Worm (Caenorhabditis elegans) whole organism, young adult: Measurements from ENCODE around the gene B0280.9.

Experiments used
- B0261.1 ChIP-seq: sonication (generic microtip); optimal IDR thresholded peaks from 2 replicates; lab custom pipeline; 2016; ENCODE audit warnings: mild to moderate bottlenecking, missing genetic modification characterization, moderate library complexity, missing compliant biosample characterization
- C17E4.6 ChIP-seq: fragments of 200-800 bp; sonication (Bioruptor generic); IDR thresholded peaks from 2 replicates; pipeline ENCODE4 v1.3.6; 2022; ENCODE audit warnings: missing genetic modification reagents, missing genetic modification characterization, missing compliant biosample characterization
- F22D6.2 ChIP-seq: sonication (generic microtip); optimal IDR thresholded peaks from 2 replicates; lab custom pipeline; 2016; ENCODE audit warnings: mild to moderate bottlenecking, missing genetic modification characterization, missing compliant biosample characterization
- F33H1.4 ChIP-seq: fragments of 200-800 bp; sonication (Bioruptor generic); IDR thresholded peaks from 2 replicates; pipeline ENCODE4 v1.3.6; 2022; ENCODE audit warnings: missing genetic modification reagents, missing genetic modification characterization, missing compliant biosample characterization
- F49E8.2 ChIP-seq: sonication (generic microtip); optimal IDR thresholded peaks from 3 replicates; lab custom pipeline; 2017; ENCODE audit warnings: missing genetic modification characterization, mild to moderate bottlenecking, missing compliant biosample characterization, antibody characterized with exemption, moderate library complexity; ENCODE audit not compliant: insufficient read depth
- T07F8.4 ChIP-seq: sonication (generic microtip); optimal IDR thresholded peaks from 2 replicates; lab custom pipeline; 2016; ENCODE audit warnings: mild to moderate bottlenecking, missing genetic modification characterization, moderate library complexity, missing compliant biosample characterization
- Y53G8AR.9 ChIP-seq: fragments of 200-800 bp; sonication (Bioruptor generic); conservative IDR thresholded peaks from 2 replicates; pipeline ENCODE4 v1.3.6; 2022; ENCODE audit warnings: missing genetic modification reagents, missing genetic modification characterization, missing compliant biosample characterization
- Y67H2A.10 ChIP-seq: fragments of 200-800 bp; sonication (Bioruptor generic); conservative IDR thresholded peaks from 2 replicates; pipeline ENCODE4 v1.3.6; 2022; ENCODE audit warnings: missing genetic modification reagents, missing genetic modification characterization, missing compliant biosample characterization
- Y95B8A.8 ChIP-seq: fragments of 200-800 bp; sonication (Bioruptor generic); IDR thresholded peaks from 2 replicates; pipeline ENCODE4 v1.3.6; 2022; ENCODE audit warnings: missing genetic modification reagents, missing genetic modification characterization, missing compliant biosample characterization
- akir-1 ChIP-seq: fragments of 200-800 bp; sonication (Bioruptor generic); optimal IDR thresholded peaks from 2 replicates; lab custom pipeline; 2018; ENCODE audit warnings: mild to moderate bottlenecking, missing genetic modification characterization, moderate library complexity, missing compliant biosample characterization
- ama-1 ChIP-seq, 3 experiments: fragments of 150-350 bp in 1 of 3; sonication (generic microtip) in 2 of 3; optimal IDR thresholded peaks; 2 replicates each; lab custom pipeline; 2014 to 2018; ENCODE audit warnings: missing biosample characterization in 2 of 3, missing genetic modification characterization in 2 of 3, missing genetic modification reagents in 2 of 3
- athp-1 ChIP-seq: sonication (generic microtip); optimal IDR thresholded peaks from 2 replicates; lab custom pipeline; 2017; ENCODE audit warnings: mild to moderate bottlenecking, missing genetic modification characterization, missing compliant biosample characterization
- attf-6 ChIP-seq: fragments of 200-800 bp; sonication (Bioruptor generic); IDR thresholded peaks from 2 replicates; pipeline ENCODE4 v1.3.6; 2022; ENCODE audit warnings: missing genetic modification reagents, missing genetic modification characterization, missing compliant biosample characterization
- bed-1 ChIP-seq: fragments of 200-800 bp; sonication (Bioruptor generic); IDR thresholded peaks from 2 replicates; pipeline ENCODE4 v1.3.6; 2022; ENCODE audit warnings: missing genetic modification reagents, missing genetic modification characterization, missing compliant biosample characterization
- bed-2 ChIP-seq: fragments of 200-800 bp; sonication (Bioruptor generic); IDR thresholded peaks from 2 replicates; pipeline ENCODE4 v1.3.6; 2022; ENCODE audit warnings: missing genetic modification reagents, missing genetic modification characterization, missing compliant biosample characterization
- ccch-3 ChIP-seq: fragments of 200-800 bp; sonication (Bioruptor generic); optimal IDR thresholded peaks from 2 replicates; lab custom pipeline; 2018; ENCODE audit warnings: mild to moderate bottlenecking, missing genetic modification characterization, missing compliant biosample characterization
- cebp-1 ChIP-seq, 2 experiments: fragments of 200-800 bp in 1 of 2; sonication (Bioruptor generic) in 1 of 2; sonication (generic microtip) in 1 of 2; IDR thresholded peaks in 1 of 2; optimal IDR thresholded peaks in 1 of 2; 2 replicates each; pipeline versions ENCODE4 v1.3.6 to Lab custom; 2017 to 2022; ENCODE audit warnings: missing compliant biosample characterization in 2 of 2, missing genetic modification characterization in 2 of 2, mild to moderate bottlenecking in 1 of 2, missing genetic modification reagents in 1 of 2, moderate library complexity in 1 of 2
- ceh-40 ChIP-seq: fragments of 200-800 bp; sonication (Bioruptor generic); IDR thresholded peaks from 2 replicates; pipeline ENCODE4 v1.3.6; 2022; ENCODE audit warnings: missing genetic modification characterization, missing compliant biosample characterization
- ceh-91 ChIP-seq: fragments of 200-800 bp; sonication (Bioruptor generic); IDR thresholded peaks from 2 replicates; pipeline ENCODE4 v1.3.6; 2022; ENCODE audit warnings: missing genetic modification reagents, missing genetic modification characterization, missing compliant biosample characterization
- dox-1 ChIP-seq: fragments of 200-800 bp; sonication (Bioruptor generic); IDR thresholded peaks from 2 replicates; pipeline ENCODE4 v1.3.6; 2022; ENCODE audit warnings: missing genetic modification reagents, missing genetic modification characterization, missing compliant biosample characterization
- egl-44 ChIP-seq: fragments of 200-800 bp; sonication (Bioruptor generic); IDR thresholded peaks from 2 replicates; pipeline ENCODE4 v1.3.6; 2022; ENCODE audit warnings: missing genetic modification reagents, missing genetic modification characterization, missing compliant biosample characterization
- egrh-3 ChIP-seq: fragments of 200-800 bp; sonication (Bioruptor generic); IDR thresholded peaks from 2 replicates; pipeline ENCODE4 v1.3.6; 2022; ENCODE audit warnings: missing genetic modification reagents, missing genetic modification characterization, missing compliant biosample characterization
- ekl-4 ChIP-seq: fragments of 200-800 bp; sonication (Bioruptor generic); IDR thresholded peaks from 2 replicates; pipeline ENCODE4 v1.3.6; 2022; ENCODE audit warnings: missing genetic modification reagents, missing genetic modification characterization, missing compliant biosample characterization
- ets-4 ChIP-seq: fragments of 200-800 bp; sonication (Bioruptor generic); optimal IDR thresholded peaks from 2 replicates; lab custom pipeline; 2018; ENCODE audit warnings: mild to moderate bottlenecking, missing genetic modification characterization, missing compliant biosample characterization
- fkh-3 ChIP-seq: sonication (generic microtip); optimal IDR thresholded peaks from 2 replicates; lab custom pipeline; 2016; ENCODE audit warnings: mild to moderate bottlenecking, missing genetic modification characterization, missing compliant biosample characterization
- hlh-12 ChIP-seq: sonication (generic microtip); optimal IDR thresholded peaks from 2 replicates; lab custom pipeline; 2016; ENCODE audit warnings: missing genetic modification characterization, missing compliant biosample characterization
- hmg-1.2 ChIP-seq: fragments of 200-800 bp; sonication (Bioruptor generic); IDR thresholded peaks from 2 replicates; pipeline ENCODE4 v1.3.6; 2022; ENCODE audit warnings: missing genetic modification reagents, missing genetic modification characterization, missing compliant biosample characterization
- hmg-20 ChIP-seq: fragments of 200-800 bp; sonication (Bioruptor generic); IDR thresholded peaks from 2 replicates; pipeline ENCODE4 v1.3.6; 2022; ENCODE audit warnings: missing genetic modification reagents, missing genetic modification characterization, missing compliant biosample characterization
- hrde-1 ChIP-seq: sonication (generic microtip); optimal IDR thresholded peaks from 2 replicates; lab custom pipeline; 2016; ENCODE audit warnings: missing genetic modification characterization, mild to moderate bottlenecking, missing compliant biosample characterization, moderate library complexity, missing genotype, missing genetic modification reagents, borderline replicate concordance
- hsf-1 ChIP-seq: fragments of 200-800 bp; sonication (Bioruptor generic); IDR thresholded peaks from 2 replicates; pipeline ENCODE4 v1.3.6; 2022; ENCODE audit warnings: missing genetic modification reagents, missing genetic modification characterization, missing compliant biosample characterization
- lin-26 ChIP-seq: fragments of 200-800 bp; sonication (Bioruptor generic); IDR thresholded peaks from 2 replicates; pipeline ENCODE4 v1.3.6; 2022; ENCODE audit warnings: missing genetic modification reagents, missing genetic modification characterization, missing compliant biosample characterization
- lin-54 ChIP-seq: fragments of 200-800 bp; sonication (Bioruptor generic); optimal IDR thresholded peaks from 2 replicates; lab custom pipeline; 2018; ENCODE audit warnings: mild to moderate bottlenecking, missing genetic modification characterization, missing compliant biosample characterization
- lsl-1 ChIP-seq: fragments of 200-800 bp; sonication (Bioruptor generic); optimal IDR thresholded peaks from 2 replicates; lab custom pipeline; 2018; ENCODE audit warnings: mild to moderate bottlenecking, missing genetic modification characterization, moderate library complexity, missing compliant biosample characterization
- madf-3 ChIP-seq: fragments of 200-800 bp; sonication (Bioruptor generic); IDR thresholded peaks from 2 replicates; pipeline ENCODE4 v1.3.6; 2022; ENCODE audit warnings: missing genetic modification reagents, missing genetic modification characterization, missing compliant biosample characterization
- madf-6 ChIP-seq: fragments of 200-800 bp; sonication (Bioruptor generic); IDR thresholded peaks from 2 replicates; pipeline ENCODE4 v1.3.6; 2022; ENCODE audit warnings: missing genetic modification reagents, missing genetic modification characterization, missing compliant biosample characterization
- madf-8 ChIP-seq: fragments of 200-800 bp; sonication (Bioruptor generic); conservative IDR thresholded peaks from 2 replicates; pipeline ENCODE4 v1.3.6; 2022; ENCODE audit warnings: missing genetic modification reagents, missing genetic modification characterization, missing compliant biosample characterization
- nhr-179 ChIP-seq: sonication (generic microtip); optimal IDR thresholded peaks from 2 replicates; lab custom pipeline; 2016; ENCODE audit warnings: mild to moderate bottlenecking, missing genetic modification characterization, missing compliant biosample characterization
- nhr-80 ChIP-seq: sonication (generic microtip); optimal IDR thresholded peaks from 2 replicates; lab custom pipeline; 2016; ENCODE audit warnings: missing genetic modification characterization, missing compliant biosample characterization
- rec-8 ChIP-seq, 2 experiments: sonication (generic microtip); optimal IDR thresholded peaks; 2 replicates each; lab custom pipeline; 2016; ENCODE audit warnings: mild to moderate bottlenecking in 2 of 2, missing genetic modification characterization in 2 of 2, missing genetic modification reagents in 2 of 2, missing genotype in 2 of 2, missing biosample characterization in 1 of 2, missing compliant biosample characterization in 1 of 2, moderate library complexity in 1 of 2
- sdz-38 ChIP-seq: sonication (generic microtip); optimal IDR thresholded peaks from 2 replicates; lab custom pipeline; 2016; ENCODE audit warnings: missing genotype, missing genetic modification characterization, missing compliant biosample characterization
- tbp1 ChIP-seq: fragments of 200-800 bp; sonication (Bioruptor generic); optimal IDR thresholded peaks from 2 replicates; lab custom pipeline; 2018; ENCODE audit warnings: mild to moderate bottlenecking, missing genetic modification characterization, missing compliant biosample characterization
- tlf-1 ChIP-seq: fragments of 200-800 bp; sonication (Bioruptor generic); optimal IDR thresholded peaks from 2 replicates; lab custom pipeline; 2018; ENCODE audit warnings: mild to moderate bottlenecking, missing genetic modification characterization, missing compliant biosample characterization
- unc-130 ChIP-seq: sonication (generic microtip); optimal IDR thresholded peaks from 2 replicates; lab custom pipeline; 2016; ENCODE audit warnings: missing genetic modification reagents, missing genetic modification characterization, missing compliant biosample characterization
- unc-62 ChIP-seq: fragments of 150-350 bp; optimal IDR thresholded peaks from 2 replicates; lab custom pipeline; 2014; ENCODE audit warnings: missing biosample characterization, missing genetic modification reagents, missing genetic modification characterization
- ztf-26 ChIP-seq: sonication (generic microtip); optimal IDR thresholded peaks from 2 replicates; lab custom pipeline; 2017; ENCODE audit warnings: missing genetic modification characterization, missing compliant biosample characterization
- ztf-3 ChIP-seq: fragments of 200-800 bp; sonication (Bioruptor generic); optimal IDR thresholded peaks from 2 replicates; lab custom pipeline; 2018; ENCODE audit warnings: mild to moderate bottlenecking, missing genetic modification characterization, missing compliant biosample characterization
- ztf-6 ChIP-seq: fragments of 200-800 bp; sonication (Bioruptor generic); IDR thresholded peaks from 2 replicates; pipeline ENCODE4 v1.3.6; 2022; ENCODE audit warnings: missing genetic modification reagents, missing genetic modification characterization, missing compliant biosample characterization

Gene B0280.9

DNA sequence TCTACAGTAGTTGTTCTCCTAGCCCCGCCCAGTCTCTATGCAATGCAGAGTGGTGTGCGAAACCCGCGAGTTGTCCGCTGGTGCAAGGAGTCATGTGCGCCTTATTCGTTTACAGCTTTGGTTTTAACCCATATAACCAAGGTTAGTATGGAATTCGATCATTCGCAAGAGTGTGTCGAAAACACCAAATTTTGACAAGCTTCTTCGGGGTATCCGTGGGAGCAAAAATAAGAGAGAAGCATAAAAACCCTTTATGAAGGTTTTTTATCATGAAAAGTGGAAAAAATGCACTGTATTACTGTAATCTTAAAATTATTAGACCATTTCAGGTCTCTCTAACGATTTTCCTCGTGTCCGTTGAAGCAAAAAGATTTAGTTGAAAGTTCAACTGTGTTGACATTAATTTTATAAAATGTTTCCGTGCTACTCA is 19.5 kb upstream of the B0280.9 start (continued):
- TF ChIP-seq tbp1 (GFP tag; lab: Kevin White, UChicago) (peak; percentile 78), tlf-1 (GFP tag; lab: Kevin White, UChicago) (peak; percentile 18), lin-26 (peak; percentile 18; the same call in 1 of the 2 replicates), dox-1 (peak; percentile 78), egl-44 (GFP tag; lab: Robert Waterston, UW) (no peak), madf-6 (peak; percentile 64), Y95B8A.8 (peak; percentile 67; the same call in 1 of the 2 replicates), ceh-91 (GFP tag; lab: Robert Waterston, UW) (peak; percentile 51; the same call in 1 of the 2 replicates), nhr-179 (no peak), unc-62 (GFP tag; lab: Kevin White, UChicago) (no peak), F49E8.2 (tag; lab: Kevin White, UChicago) (peak; percentile 87), madf-8 (GFP tag; lab: Robert Waterston, UW) (0 out of 2 replicates have a peak, but pooled peaks have one; percentile 7), F33H1.4 (GFP tag; lab: Robert Waterston, UW) (peak; percentile 56), unc-130 (GFP tag; lab: Kevin White, UChicago) (no peak), ztf-3 (GFP tag; lab: Kevin White, UChicago) (no peak), ama-1 (optimal IDR thresholded peaks at IDR 0.05; lab: Kevin White, UChicago) (peak; percentile 19), ama-1 (GFP tag; optimal IDR thresholded peaks at IDR 0.05; lab: Kevin White, UChicago) (peak in 1 of 2 experiments; percentile 11), ets-4 (no peak), akir-1 (GFP tag; lab: Kevin White, UChicago) (no peak), hsf-1 (GFP tag; lab: Robert Waterston, UW) (peak; percentile 56), lsl-1 (GFP tag; lab: Kevin White, UChicago) (peak; percentile 71), ceh-40 (GFP tag; lab: Robert Waterston, UW) (0 out of 2 replicates have a peak, but pooled peaks have one; percentile 49), bed-2 (GFP tag; lab: Robert Waterston, UW) (no peak), C17E4.6 (peak; percentile 60), attf-6 (peak; percentile 96), madf-3 (GFP tag; lab: Robert Waterston, UW) (peak; percentile 77; the same call in 1 of the 2 replicates), ekl-4 (GFP tag; lab: Robert Waterston, UW) (peak; percentile 80), hlh-12 (no peak), ccch-3 (GFP tag; lab: Kevin White, UChicago) (no peak), lin-54 (GFP tag; lab: Kevin White, UChicago) (peak; percentile 63), fkh-3 (tag; lab: Kevin White, UChicago) (no peak), cebp-1 (GFP tag; IDR thresholded peaks at IDR 0.05; lab: Robert Waterston, UW) (no peak), cebp-1 (tag; optimal IDR thresholded peaks at IDR 0.05; lab: Kevin White, UChicago) (no peak), rec-8 (tag; optimal IDR thresholded peaks at IDR 0.05; lab: Kevin White, UChicago) (peak in 1 of 2 experiments; percentile 44), hrde-1 (tag; lab: Kevin White, UChicago) (peak; percentile 41), B0261.1 (tag; lab: Kevin White, UChicago) (no peak), hmg-1.2 (GFP tag; lab: Robert Waterston, UW) (peak; percentile 94)

DNA sequence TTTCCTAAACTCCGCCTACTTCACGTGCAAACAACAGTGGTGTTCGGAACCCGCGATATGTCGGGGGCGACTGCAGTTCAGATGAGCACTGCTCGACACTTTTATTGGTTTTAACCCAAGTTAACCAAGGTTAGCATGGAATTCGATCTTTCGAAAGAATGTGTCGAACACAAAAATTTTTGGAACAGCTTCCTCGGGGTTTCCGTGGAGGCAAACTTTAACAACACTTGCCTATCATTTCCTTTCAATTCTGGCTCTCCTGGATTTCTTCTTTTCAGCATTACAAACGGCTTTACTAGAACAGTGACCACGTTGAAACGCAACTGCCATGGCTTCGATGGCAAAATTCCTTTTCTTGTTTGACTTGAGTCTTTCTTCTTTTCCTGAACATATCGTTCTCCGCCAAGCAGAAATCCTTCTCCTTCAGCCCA is 18.6 kb upstream of the B0280.9 start:
- TF ChIP-seq tbp1 (GFP tag; lab: Kevin White, UChicago) (peak; percentile 82), nhr-80 (tag; lab: Kevin White, UChicago) (peak; percentile 63), ztf-26 (tag; lab: Kevin White, UChicago) (peak; percentile 1), lin-26 (peak; percentile 67), Y53G8AR.9 (GFP tag; lab: Robert Waterston, UW) (peak; percentile 73), Y67H2A.10 (no peak), hmg-20 (GFP tag; lab: Robert Waterston, UW) (0 out of 2 replicates have a peak, but pooled peaks have one; percentile 31), ceh-91 (GFP tag; lab: Robert Waterston, UW) (no peak), egrh-3 (GFP tag; lab: Robert Waterston, UW) (peak; percentile 38; the same call in 1 of the 2 replicates), madf-3 (GFP tag; lab: Robert Waterston, UW) (no peak), T07F8.4 (tag; lab: Kevin White, UChicago) (no peak), sdz-38 (no peak), ama-1 (optimal IDR thresholded peaks at IDR 0.05; lab: Kevin White, UChicago) (peak; percentile 82), ama-1 (GFP tag; optimal IDR thresholded peaks at IDR 0.05; lab: Kevin White, UChicago) (no peak), ztf-6 (no peak), bed-1 (no peak), athp-1 (peak; percentile 47), F22D6.2 (tag; lab: Kevin White, UChicago) (peak; percentile 28), ztf-3 (GFP tag; lab: Kevin White, UChicago) (no peak)
